Worm (Caenorhabditis elegans): Measurements from ENCODE around the gene smf-1.

Gene smf-1

ce11 chrX:6749124-6749822, 26.4 kb upstream of the smf-1 start (continued):
- no peak for TF ChIP-seq fkh-10 (GFP tag; optimal IDR thresholded peaks at IDR 0.05)
- no peak for TF ChIP-seq snpc-1.2 (GFP tag; IDR thresholded peaks at IDR 0.05)
- no peak for TF ChIP-seq F26F4.8 (GFP tag; conservative IDR thresholded peaks at IDR 0.05)
- no peak for TF ChIP-seq ceh-62 (tag; optimal IDR thresholded peaks at IDR 0.05)
- TF ChIP-seq unc-130 (GFP tag; optimal IDR thresholded peaks at IDR 0.05) = no peak
- peak; percentile 26 for TF ChIP-seq nhr-11 (tag; optimal IDR thresholded peaks at IDR 0.05)
- no peak for TF ChIP-seq ces-1 (GFP tag; optimal IDR thresholded peaks at IDR 0.05)
- TF ChIP-seq lin-1 (GFP tag; IDR thresholded peaks at IDR 0.05) = peak; percentile 80
- peak; percentile 84 for TF ChIP-seq ceh-20 (GFP tag; IDR thresholded peaks at IDR 0.05)
- TF ChIP-seq mdl-1 (tag; optimal IDR thresholded peaks at IDR 0.05) = peak in 1 of 2 experiments; percentile 100
- TF ChIP-seq nhr-28 (tag; optimal IDR thresholded peaks at IDR 0.05) = peak; percentile 92
- no peak for TF ChIP-seq ctbp-1 (GFP tag; IDR thresholded peaks at IDR 0.05)
- TF ChIP-seq fos-1 (tag; optimal IDR thresholded peaks at IDR 0.05) = no peak
- no peak for TF ChIP-seq egl-27 (tag; optimal IDR thresholded peaks at IDR 0.05)
- peak; percentile 21 for TF ChIP-seq duxl-1 (tag; optimal IDR thresholded peaks at IDR 0.05; ENCODE audit: poor library complexity)
- no peak for TF ChIP-seq nhr-10 (tag; optimal IDR thresholded peaks at IDR 0.05)
- TF ChIP-seq tag-97 (GFP tag; IDR thresholded peaks at IDR 0.05) = no peak
- peak; percentile 89 for TF ChIP-seq mxl-2 (GFP tag; conservative IDR thresholded peaks at IDR 0.05)
- peak; percentile 78; the same call in 1 of the 2 replicates for TF ChIP-seq zfp-3 (GFP tag; conservative IDR thresholded peaks at IDR 0.05)
- no peak for TF ChIP-seq arid-1 (GFP tag; conservative IDR thresholded peaks at IDR 0.05)
- TF ChIP-seq vab-7 (GFP tag; IDR thresholded peaks at IDR 0.05) = no peak
- TF ChIP-seq Y105C5A.15 (GFP tag; IDR thresholded peaks at IDR 0.05) = 0 out of 2 replicates have a peak, but pooled peaks have one; percentile 18
- no peak for TF ChIP-seq snpc-4 (tag; optimal IDR thresholded peaks at IDR 0.05)
- TF ChIP-seq daf-16 (GFP tag; optimal IDR thresholded peaks at IDR 0.05) = peak in 1 of 2 experiments; percentile 45
- TF ChIP-seq daf-16 (tag; optimal IDR thresholded peaks at IDR 0.05) = peak; percentile 97
- TF ChIP-seq mxl-3 (GFP tag; optimal IDR thresholded peaks at IDR 0.05) = peak; percentile 94
- no peak for TF ChIP-seq T20F7.1 (GFP tag; optimal IDR thresholded peaks at IDR 0.05)
- peak; percentile 66; the same call in 1 of the 2 replicates for TF ChIP-seq nhr-42 (GFP tag; IDR thresholded peaks at IDR 0.05)
- peak; percentile 72 for TF ChIP-seq nhr-25 (tag; optimal IDR thresholded peaks at IDR 0.05; ENCODE audit: borderline replicate concordance, insufficient read depth)
- peak in 1 of 2 experiments; percentile 98 for TF ChIP-seq unc-62 (GFP tag; optimal IDR thresholded peaks at IDR 0.05 in 1 of 2)
- TF ChIP-seq unc-62 (tag; optimal IDR thresholded peaks at IDR 0.05) = no peak
- TF ChIP-seq D1046.2 (GFP tag; IDR thresholded peaks at IDR 0.05) = 0 out of 2 replicates have a peak, but pooled peaks have one; percentile 31
- peak; percentile 99 for TF ChIP-seq aha-1 (tag)
- TF ChIP-seq F37D6.2 (tag; optimal IDR thresholded peaks at IDR 0.05) = no peak
- peak; percentile 84 for TF ChIP-seq php-3 (GFP tag; IDR thresholded peaks at IDR 0.05)
- no peak for TF ChIP-seq Y5F2A.4 (GFP tag; optimal IDR thresholded peaks at IDR 0.05)
- peak; percentile 28 for TF ChIP-seq hmg-1.1 (GFP tag; IDR thresholded peaks at IDR 0.05)
- no peak for TF ChIP-seq unc-39 (tag; optimal IDR thresholded peaks at IDR 0.05)
- no peak for TF ChIP-seq F49E8.2 (tag; optimal IDR thresholded peaks at IDR 0.05; ENCODE audit: borderline replicate concordance)
- no peak for TF ChIP-seq ztf-11 (tag; optimal IDR thresholded peaks at IDR 0.05)
- peak; percentile 85 for TF ChIP-seq gei-8 (GFP tag; optimal IDR thresholded peaks at IDR 0.05)
- no peak for TF ChIP-seq nhr-41 (GFP tag; IDR thresholded peaks at IDR 0.05)
- no peak for TF ChIP-seq Y75B8A.6 (GFP tag; IDR thresholded peaks at IDR 0.05)
- no peak for TF ChIP-seq egl-43 (GFP tag; IDR thresholded peaks at IDR 0.05)
- TF ChIP-seq F10B5.3 (tag; optimal IDR thresholded peaks at IDR 0.05) = no peak
- no peak for TF ChIP-seq daf-8 (GFP tag; IDR thresholded peaks at IDR 0.05)
- peak; percentile 8 for TF ChIP-seq dpl-1 (GFP tag; optimal IDR thresholded peaks at IDR 0.05)
- no peak for TF ChIP-seq lin-39 (tag; optimal IDR thresholded peaks at IDR 0.05)
- TF ChIP-seq ZK546.5 (tag; optimal IDR thresholded peaks at IDR 0.05) = no peak
- peak; percentile 89 for TF ChIP-seq tra-1 (GFP tag; IDR thresholded peaks at IDR 0.05)
- TF ChIP-seq rbr-2 (tag; optimal IDR thresholded peaks at IDR 0.05) = peak; percentile 43

Measured in whole organism, L4 larva.